Worm (Caenorhabditis elegans) whole organism, late embryonic: ENCODE results near the gene clec-146.

Experiments used
- C38D4.7 ChIP-seq: fragments of 200-800 bp; sonication (Bioruptor generic); optimal IDR thresholded peaks from 2 replicates; lab custom pipeline; 2018; ENCODE audit warnings: mild to moderate bottlenecking, missing genetic modification characterization, moderate library complexity, missing compliant biosample characterization
- elt-2 ChIP-seq: sonication (generic microtip); optimal IDR thresholded peaks from 2 replicates; lab custom pipeline; 2016; ENCODE audit warnings: missing genetic modification reagents, missing genetic modification characterization, missing compliant biosample characterization
- pag-3 ChIP-seq: sonication (generic microtip); optimal IDR thresholded peaks from 2 replicates; lab custom pipeline; 2016; ENCODE audit warnings: missing compliant biosample characterization, missing genetic modification characterization, borderline replicate concordance
- unc-55 ChIP-seq: sonication (generic microtip); optimal IDR thresholded peaks from 2 replicates; lab custom pipeline; 2017; ENCODE audit warnings: missing biosample characterization, missing genetic modification reagents, missing genetic modification characterization

- TF ChIP-seq C38D4.7 (GFP tag; lab: Kevin White, UChicago) (no peak), unc-55 (GFP tag; lab: Kevin White, UChicago) (no peak), elt-2 (tag; lab: Kevin White, UChicago) (peak; percentile 14), pag-3 (tag; lab: Kevin White, UChicago) (no peak)
These were observed 47.7 kb upstream of the clec-146 start, which contains the start of gene fbxa-167 for ce11 chrII:13641311-13641710.
